Worm (Caenorhabditis elegans) whole organism, L4 larva: Measurements from ENCODE around the gene mrpl-37.

Experiments
- D1046.2 ChIP-seq: fragments of 200-800 bp; sonication (Bioruptor generic); IDR thresholded peaks from 2 replicates; pipeline ENCODE4 v1.3.6; 2022; ENCODE audit warnings: missing genetic modification characterization, missing compliant biosample characterization
- F10B5.3 ChIP-seq: sonication (generic microtip); optimal IDR thresholded peaks from 2 replicates; lab custom pipeline; 2016; ENCODE audit warnings: mild to moderate bottlenecking, missing genetic modification characterization, missing compliant biosample characterization
- F26F4.8 ChIP-seq: fragments of 200-800 bp; sonication (Bioruptor generic); conservative IDR thresholded peaks from 2 replicates; pipeline ENCODE4 v1.3.6; 2022; ENCODE audit warnings: missing genetic modification characterization, missing compliant biosample characterization
- F37D6.2 ChIP-seq: sonication (generic microtip); optimal IDR thresholded peaks from 2 replicates; lab custom pipeline; 2016; ENCODE audit warnings: mild to moderate bottlenecking, missing genetic modification characterization, missing compliant biosample characterization
- T20F7.1 ChIP-seq: fragments of 200-800 bp; sonication (Bioruptor generic); optimal IDR thresholded peaks from 2 replicates; lab custom pipeline; 2018; ENCODE audit warnings: mild to moderate bottlenecking, missing genetic modification characterization, missing compliant biosample characterization
- T26A8.4 ChIP-seq: fragments of 200-800 bp; sonication (Bioruptor generic); IDR thresholded peaks from 2 replicates; pipeline ENCODE4 v1.3.6; 2022; ENCODE audit warnings: missing genetic modification characterization, missing compliant biosample characterization
- Y5F2A.4 ChIP-seq: fragments of 200-800 bp; sonication (Bioruptor generic); optimal IDR thresholded peaks from 2 replicates; lab custom pipeline; 2018; ENCODE audit warnings: mild to moderate bottlenecking, missing genetic modification characterization, missing compliant biosample characterization
- Y75B8A.6 ChIP-seq: fragments of 200-800 bp; sonication (Bioruptor generic); IDR thresholded peaks from 2 replicates; pipeline ENCODE4 v1.3.6; 2022; ENCODE audit warnings: missing genetic modification reagents, missing genetic modification characterization, missing compliant biosample characterization
- ZK546.5 ChIP-seq, 2 experiments: sonication (generic microtip); optimal IDR thresholded peaks; 2 replicates each; lab custom pipeline; 2017; ENCODE audit warnings: missing biosample characterization in 2 of 2, missing genetic modification characterization in 2 of 2
- aha-1 ChIP-seq: fragments of 150-350 bp; peaks from one replicate; lab custom pipeline; 2014; ENCODE audit warnings: missing biosample characterization, missing genetic modification characterization
- aly-2 ChIP-seq: sonication (generic microtip); optimal IDR thresholded peaks from 2 replicates; lab custom pipeline; 2018; ENCODE audit warnings: missing biosample characterization, missing genetic modification characterization
- ama-1 ChIP-seq: fragments of 150-350 bp; optimal IDR thresholded peaks from 2 replicates; lab custom pipeline; 2014; ENCODE audit warnings: inconsistent platforms, mixed read lengths
- ceh-62 ChIP-seq: sonication (generic microtip); optimal IDR thresholded peaks from 2 replicates; lab custom pipeline; 2017; ENCODE audit warnings: missing biosample characterization, missing genetic modification characterization
- ctbp-1 ChIP-seq: fragments of 200-800 bp; sonication (Bioruptor generic); IDR thresholded peaks from 2 replicates; pipeline ENCODE4 v1.3.6; 2022; ENCODE audit warnings: missing genetic modification reagents, missing genetic modification characterization, missing compliant biosample characterization
- daf-12 ChIP-seq: fragments of 150-350 bp; optimal IDR thresholded peaks from 2 replicates; lab custom pipeline; 2014; ENCODE audit warnings: missing biosample characterization, missing genetic modification reagents, missing genetic modification characterization
- daf-16 ChIP-seq, 3 experiments: sonication (generic microtip); optimal IDR thresholded peaks; 2 replicates each; lab custom pipeline; 2016 to 2017; ENCODE audit warnings: missing genetic modification characterization in 3 of 3, missing genetic modification reagents in 3 of 3, mild to moderate bottlenecking in 2 of 3, missing compliant biosample characterization in 2 of 3, missing biosample characterization in 1 of 3, moderate library complexity in 1 of 3
- dmd-8 ChIP-seq: fragments of 200-800 bp; sonication (Bioruptor generic); IDR thresholded peaks from 2 replicates; pipeline ENCODE4 v1.3.6; 2022; ENCODE audit warnings: missing genetic modification characterization, missing compliant biosample characterization
- dpl-1 ChIP-seq: fragments of 150-350 bp; optimal IDR thresholded peaks from 2 replicates; lab custom pipeline; 2014; ENCODE audit warnings: missing biosample characterization, missing genetic modification reagents, missing genetic modification characterization
- dve-1 ChIP-seq: sonication (generic microtip); optimal IDR thresholded peaks from 2 replicates; lab custom pipeline; 2017; ENCODE audit warnings: antibody characterized with exemption, mild to moderate bottlenecking, missing genetic modification characterization, missing compliant biosample characterization; ENCODE audit not compliant: insufficient read depth
- egl-27 ChIP-seq: sonication (generic microtip); optimal IDR thresholded peaks from 3 replicates; lab custom pipeline; 2017; ENCODE audit warnings: missing biosample characterization, missing genetic modification reagents, missing genetic modification characterization
- egl-43 ChIP-seq: fragments of 200-800 bp; sonication (Bioruptor generic); IDR thresholded peaks from 2 replicates; pipeline ENCODE4 v1.3.6; 2022; ENCODE audit warnings: missing genetic modification reagents, missing genetic modification characterization, missing compliant biosample characterization
- gei-8 ChIP-seq: fragments of 200-800 bp; sonication (Bioruptor generic); optimal IDR thresholded peaks from 2 replicates; lab custom pipeline; 2018; ENCODE audit warnings: mild to moderate bottlenecking, missing genetic modification characterization, missing compliant biosample characterization
- hmg-1.1 ChIP-seq: fragments of 200-800 bp; sonication (Bioruptor generic); IDR thresholded peaks from 2 replicates; pipeline ENCODE4 v1.3.6; 2022; ENCODE audit warnings: missing genetic modification reagents, missing genetic modification characterization, missing compliant biosample characterization
- lim-7 ChIP-seq: fragments of 200-800 bp; sonication (Bioruptor generic); IDR thresholded peaks from 2 replicates; pipeline ENCODE4 v1.3.6; 2022; ENCODE audit warnings: missing genetic modification characterization, missing compliant biosample characterization
- lin-1 ChIP-seq: fragments of 200-800 bp; sonication (Bioruptor generic); IDR thresholded peaks from 2 replicates; pipeline ENCODE4 v1.3.6; 2022; ENCODE audit warnings: missing genetic modification reagents, missing genetic modification characterization, missing compliant biosample characterization
- lin-13 ChIP-seq: fragments of 150-350 bp; optimal IDR thresholded peaks from 2 replicates; lab custom pipeline; 2014; ENCODE audit warnings: missing biosample characterization, missing genetic modification reagents, missing genetic modification characterization
- lin-38 ChIP-seq: fragments of 200-800 bp; sonication (Bioruptor generic); IDR thresholded peaks from 2 replicates; pipeline ENCODE4 v1.3.6; 2022; ENCODE audit warnings: missing genetic modification reagents, missing genetic modification characterization, missing compliant biosample characterization
- lsy-2 ChIP-seq, 2 experiments: fragments of 150-350 bp in 1 of 2; sonication (generic microtip) in 1 of 2; optimal IDR thresholded peaks; 2 replicates each; lab custom pipeline; 2014 to 2017; ENCODE audit warnings: missing biosample characterization in 2 of 2, missing genetic modification characterization in 2 of 2
- madf-9 ChIP-seq: fragments of 200-800 bp; sonication (Bioruptor generic); conservative IDR thresholded peaks from 2 replicates; pipeline ENCODE4 v1.3.6; 2022; ENCODE audit warnings: missing genetic modification reagents, missing genetic modification characterization, missing compliant biosample characterization
- mdl-1 ChIP-seq, 2 experiments: fragments of 150-350 bp in 1 of 2; sonication (generic microtip) in 1 of 2; optimal IDR thresholded peaks; 2 replicates each; lab custom pipeline; 2014 to 2017; ENCODE audit warnings: missing biosample characterization in 2 of 2, missing genetic modification characterization in 2 of 2
- mes-2 ChIP-seq: sonication (generic microtip); optimal IDR thresholded peaks from 2 replicates; lab custom pipeline; 2016; ENCODE audit warnings: missing genotype, mild to moderate bottlenecking, missing genetic modification characterization, missing compliant biosample characterization; ENCODE audit not compliant: poor library complexity, severe bottlenecking
- mxl-3 ChIP-seq: fragments of 200-800 bp; sonication (Bioruptor generic); optimal IDR thresholded peaks from 2 replicates; lab custom pipeline; 2018; ENCODE audit warnings: mild to moderate bottlenecking, missing genetic modification characterization, missing compliant biosample characterization
- nhr-10 ChIP-seq: fragments of 150-350 bp; optimal IDR thresholded peaks from 2 replicates; lab custom pipeline; 2014; ENCODE audit warnings: missing biosample characterization, missing genetic modification characterization
- nhr-11 ChIP-seq: fragments of 150-350 bp; optimal IDR thresholded peaks from 2 replicates; lab custom pipeline; 2014; ENCODE audit warnings: missing biosample characterization, missing genetic modification characterization
- nhr-111 ChIP-seq: fragments of 200-800 bp; sonication (Bioruptor generic); optimal IDR thresholded peaks from 2 replicates; lab custom pipeline; 2018; ENCODE audit warnings: mild to moderate bottlenecking, missing genetic modification characterization, missing compliant biosample characterization
- nhr-25 ChIP-seq: sonication (generic microtip); optimal IDR thresholded peaks from 2 replicates; lab custom pipeline; 2017; ENCODE audit warnings: missing genetic modification characterization, mild to moderate bottlenecking, missing compliant biosample characterization, antibody characterized with exemption, moderate library complexity, borderline replicate concordance; ENCODE audit not compliant: insufficient read depth
- nhr-28 ChIP-seq: fragments of 150-350 bp; optimal IDR thresholded peaks from 2 replicates; lab custom pipeline; 2014; ENCODE audit warnings: missing biosample characterization, missing genetic modification characterization
- nhr-41 ChIP-seq: fragments of 200-800 bp; sonication (Bioruptor generic); IDR thresholded peaks from 2 replicates; pipeline ENCODE4 v1.3.6; 2022; ENCODE audit warnings: missing genetic modification reagents, missing genetic modification characterization, missing compliant biosample characterization
- nhr-48 ChIP-seq: sonication (generic microtip); optimal IDR thresholded peaks from 2 replicates; lab custom pipeline; 2016; ENCODE audit warnings: mild to moderate bottlenecking, missing genetic modification characterization, missing compliant biosample characterization
- nhr-77 ChIP-seq: fragments of 150-350 bp; optimal IDR thresholded peaks from 2 replicates; lab custom pipeline; 2014; ENCODE audit warnings: missing biosample characterization, missing genetic modification characterization
- snpc-1.2 ChIP-seq: fragments of 200-800 bp; sonication (Bioruptor generic); IDR thresholded peaks from 2 replicates; pipeline ENCODE4 v1.3.6; 2022; ENCODE audit warnings: missing genetic modification reagents, missing genetic modification characterization, missing compliant biosample characterization
- snpc-4 ChIP-seq: fragments of 150-350 bp; optimal IDR thresholded peaks from 2 replicates; lab custom pipeline; 2014; ENCODE audit warnings: missing biosample characterization, missing genetic modification characterization
- tag-97 ChIP-seq: fragments of 200-800 bp; sonication (Bioruptor generic); IDR thresholded peaks from 2 replicates; pipeline ENCODE4 v1.3.6; 2022; ENCODE audit warnings: missing genetic modification characterization, missing compliant biosample characterization
- unc-130 ChIP-seq: sonication (generic microtip); optimal IDR thresholded peaks from 2 replicates; lab custom pipeline; 2016; ENCODE audit warnings: missing genetic modification reagents, missing genetic modification characterization, missing compliant biosample characterization
- zfp-2 ChIP-seq: sonication (generic microtip); optimal IDR thresholded peaks from 2 replicates; lab custom pipeline; 2016; ENCODE audit warnings: mild to moderate bottlenecking, missing genetic modification characterization, missing compliant biosample characterization
- zfp-3 ChIP-seq: fragments of 200-800 bp; sonication (Bioruptor generic); conservative IDR thresholded peaks from 2 replicates; pipeline ENCODE4 v1.3.6; 2022; ENCODE audit warnings: missing genetic modification reagents, missing genetic modification characterization, missing compliant biosample characterization
- zip-11 ChIP-seq: fragments of 200-800 bp; sonication (Bioruptor generic); IDR thresholded peaks from 2 replicates; pipeline ENCODE4 v1.3.6; 2022; ENCODE audit warnings: missing genetic modification characterization, missing compliant biosample characterization
- zip-2 ChIP-seq: fragments of 150-350 bp; optimal IDR thresholded peaks from 2 replicates; lab custom pipeline; 2014; ENCODE audit warnings: missing biosample characterization, missing genetic modification characterization
- ztf-7 ChIP-seq: fragments of 150-350 bp; optimal IDR thresholded peaks from 2 replicates; lab custom pipeline; 2014; ENCODE audit warnings: missing biosample characterization, missing genetic modification characterization

Gene mrpl-37

ce11 chrII:13600904-13601303 is 26.0 kb upstream of the mrpl-37 start, which contains the start of gene csp-1:
TSS of gene csp-1 (plus strand) at chrII:13601204.
- TF ChIP-seq mes-2 (no peak), nhr-77 (tag; lab: Kevin White, UChicago) (no peak), egl-27 (no peak), nhr-48 (tag; lab: Kevin White, UChicago) (no peak), ztf-7 (tag; lab: Kevin White, UChicago) (no peak), F26F4.8 (GFP tag; lab: Robert Waterston, UW) (no peak), lin-1 (GFP tag; lab: Robert Waterston, UW) (no peak), zfp-3 (GFP tag; lab: Robert Waterston, UW) (no peak), gei-8 (GFP tag; lab: Kevin White, UChicago) (no peak), aly-2 (no peak), mdl-1 (tag; optimal IDR thresholded peaks at IDR 0.05; lab: Kevin White, UChicago) (no peak)

DNA sequence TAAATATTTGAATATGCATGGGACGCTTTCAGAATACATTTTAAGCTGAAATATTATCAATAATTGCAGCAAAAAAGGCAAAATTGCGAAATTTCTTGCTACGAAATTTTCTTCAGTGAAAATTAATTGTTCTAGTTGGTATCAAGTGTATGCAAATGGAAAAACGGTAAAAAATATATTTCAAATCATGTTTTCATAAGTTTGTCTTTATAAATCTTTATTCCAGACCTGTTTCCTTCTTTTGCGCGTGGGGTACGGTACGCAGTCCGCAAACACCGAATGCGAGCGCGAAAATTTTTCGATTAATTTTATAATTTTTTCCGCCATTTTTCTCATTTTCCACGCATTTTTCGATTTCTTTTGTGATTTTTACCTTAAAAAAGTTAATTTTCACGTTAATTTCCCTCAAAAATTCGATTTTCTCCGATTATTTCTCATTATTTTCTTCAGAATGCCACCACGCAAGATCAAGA is 21.7 kb upstream of the mrpl-37 start, which contains the start of the genes fbxc-23 and csc-1:
Gene fbxc-23, minus strand, starts transcription at position 51 of the 473 bp plus-strand sequence.
Gene csc-1, plus strand, starts transcription at position 451 of the 473 bp plus-strand sequence.
- TF ChIP-seq ZK546.5 (tag; optimal IDR thresholded peaks at IDR 0.05; lab: Kevin White, UChicago) (no peak), egl-43 (GFP tag; lab: Robert Waterston, UW) (no peak), ceh-62 (no peak), lim-7 (no peak), zip-2 (tag; lab: Kevin White, UChicago) (no peak), daf-12 (tag; lab: Kevin White, UChicago) (no peak), F26F4.8 (GFP tag; lab: Robert Waterston, UW) (no peak), Y5F2A.4 (GFP tag; lab: Kevin White, UChicago) (no peak), ctbp-1 (GFP tag; lab: Robert Waterston, UW) (no peak), daf-16 (GFP tag; optimal IDR thresholded peaks at IDR 0.05; lab: Kevin White, UChicago) (no peak), daf-16 (tag; optimal IDR thresholded peaks at IDR 0.05; lab: Kevin White, UChicago) (peak; percentile 50), zip-11 (GFP tag; lab: Robert Waterston, UW) (no peak), snpc-4 (no peak), T26A8.4 (GFP tag; lab: Robert Waterston, UW) (no peak), nhr-48 (tag; lab: Kevin White, UChicago) (no peak), T20F7.1 (GFP tag; lab: Kevin White, UChicago) (no peak), snpc-1.2 (GFP tag; lab: Robert Waterston, UW) (no peak), nhr-25 (no peak), dve-1 (peak; percentile 37), lin-38 (GFP tag; lab: Robert Waterston, UW) (peak; percentile 70), mxl-3 (GFP tag; lab: Kevin White, UChicago) (no peak), dmd-8 (no peak), tag-97 (no peak), nhr-11 (tag; lab: Kevin White, UChicago) (no peak), ama-1 (lab: Kevin White, UChicago) (no peak), aha-1 (tag; lab: Kevin White, UChicago) (no peak), zfp-3 (GFP tag; lab: Robert Waterston, UW) (no peak), dpl-1 (peak; percentile 90), F10B5.3 (tag; lab: Kevin White, UChicago) (no peak), mes-2 (peak; percentile 67), hmg-1.1 (GFP tag; lab: Robert Waterston, UW) (0 out of 2 replicates have a peak, but pooled peaks have one; percentile 15), zfp-2 (tag; lab: Kevin White, UChicago) (no peak), lsy-2 (tag; optimal IDR thresholded peaks at IDR 0.05; lab: Kevin White, UChicago) (peak; percentile 56 to 98), lin-13 (GFP tag; lab: Kevin White, UChicago) (no peak), Y75B8A.6 (no peak), nhr-28 (tag; lab: Kevin White, UChicago) (peak; percentile 22), nhr-41 (GFP tag; lab: Robert Waterston, UW) (no peak), nhr-77 (tag; lab: Kevin White, UChicago) (no peak), unc-130 (GFP tag; lab: Kevin White, UChicago) (peak; percentile 17), F37D6.2 (tag; lab: Kevin White, UChicago) (no peak), nhr-10 (tag; lab: Kevin White, UChicago) (no peak), gei-8 (GFP tag; lab: Kevin White, UChicago) (no peak), D1046.2 (GFP tag; lab: Robert Waterston, UW) (no peak), nhr-111 (no peak), madf-9 (GFP tag; lab: Robert Waterston, UW) (no peak)
